Worm (Caenorhabditis elegans): ENCODE measurements around the gene CD4.1.
A peak's percentile ranks its signal among the peaks of the same experiment; 100 is the strongest.

The CD4.1 gene

DNA sequence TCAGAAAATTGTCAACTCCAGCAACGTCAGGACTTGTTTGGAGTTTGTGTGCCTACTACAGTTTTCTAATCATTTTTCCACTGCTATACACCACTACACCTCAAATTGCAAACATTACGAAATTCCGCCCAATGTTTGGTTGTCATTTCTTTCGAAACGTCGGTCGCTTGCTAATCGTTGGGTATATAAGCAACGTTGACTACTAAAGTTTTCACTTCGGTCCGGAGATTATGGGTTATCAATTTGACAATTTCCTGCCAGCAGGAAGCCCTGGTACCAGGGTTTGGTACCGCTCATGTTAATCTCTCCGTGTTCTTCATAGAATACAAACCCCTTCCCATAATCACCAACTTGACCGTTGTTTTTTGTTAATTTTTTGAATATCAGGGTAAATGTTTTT is 30.3 kb upstream of the CD4.1 start (continued):
- TF ChIP-seq lin-13 (GFP tag; optimal IDR thresholded peaks at IDR 0.05) (peak; percentile 23), nhr-41 (GFP tag; IDR thresholded peaks at IDR 0.05) (0 out of 2 replicates have a peak, but pooled peaks have one; percentile 33), dmd-8 (GFP tag; IDR thresholded peaks at IDR 0.05) (peak; percentile 68; the same call in 1 of the 2 replicates), unc-130 (GFP tag; optimal IDR thresholded peaks at IDR 0.05) (no peak), ctbp-1 (GFP tag; IDR thresholded peaks at IDR 0.05) (0 out of 2 replicates have a peak, but pooled peaks have one; percentile 10), unc-62 (GFP tag; optimal IDR thresholded peaks at IDR 0.05 in 1 of 2) (no peak), unc-62 (tag; optimal IDR thresholded peaks at IDR 0.05) (no peak), fos-1 (tag; optimal IDR thresholded peaks at IDR 0.05) (no peak), nhr-76 (tag; optimal IDR thresholded peaks at IDR 0.05) (no peak), mes-2 (tag; optimal IDR thresholded peaks at IDR 0.05; ENCODE audit: poor library complexity, severe bottlenecking) (peak; percentile 57), ama-1 (optimal IDR thresholded peaks at IDR 0.05) (no peak), spr-3 (GFP tag; optimal IDR thresholded peaks at IDR 0.05) (no peak), mxl-2 (GFP tag; conservative IDR thresholded peaks at IDR 0.05) (no peak), daf-16 (GFP tag; optimal IDR thresholded peaks at IDR 0.05) (peak in 1 of 2 experiments; percentile 44), daf-16 (tag; optimal IDR thresholded peaks at IDR 0.05) (peak; percentile 90), dmd-9 (GFP tag; IDR thresholded peaks at IDR 0.05) (no peak), lin-1 (GFP tag; IDR thresholded peaks at IDR 0.05) (peak; percentile 64; the same call in 1 of the 2 replicates), daf-12 (tag; optimal IDR thresholded peaks at IDR 0.05) (no peak), madf-5 (GFP tag; IDR thresholded peaks at IDR 0.05) (no peak), egl-43 (GFP tag; IDR thresholded peaks at IDR 0.05) (0 out of 2 replicates have a peak, but pooled peaks have one; percentile 63), F49E8.2 (tag; optimal IDR thresholded peaks at IDR 0.05; ENCODE audit: borderline replicate concordance) (no peak), hmg-1.1 (GFP tag; IDR thresholded peaks at IDR 0.05) (no peak), Y48G9A.11 (GFP tag; IDR thresholded peaks at IDR 0.05) (no peak), set-16 (GFP tag; IDR thresholded peaks at IDR 0.05) (no peak), Y75B8A.6 (GFP tag; IDR thresholded peaks at IDR 0.05) (no peak), D1046.2 (GFP tag; IDR thresholded peaks at IDR 0.05) (no peak), nhr-237 (tag; optimal IDR thresholded peaks at IDR 0.05) (no peak), nhr-28 (tag; optimal IDR thresholded peaks at IDR 0.05) (peak; percentile 98), saeg-2 (GFP tag; IDR thresholded peaks at IDR 0.05) (no peak), ztf-7 (tag; optimal IDR thresholded peaks at IDR 0.05) (peak; percentile 58), aha-1 (tag) (peak; percentile 98)

DNA sequence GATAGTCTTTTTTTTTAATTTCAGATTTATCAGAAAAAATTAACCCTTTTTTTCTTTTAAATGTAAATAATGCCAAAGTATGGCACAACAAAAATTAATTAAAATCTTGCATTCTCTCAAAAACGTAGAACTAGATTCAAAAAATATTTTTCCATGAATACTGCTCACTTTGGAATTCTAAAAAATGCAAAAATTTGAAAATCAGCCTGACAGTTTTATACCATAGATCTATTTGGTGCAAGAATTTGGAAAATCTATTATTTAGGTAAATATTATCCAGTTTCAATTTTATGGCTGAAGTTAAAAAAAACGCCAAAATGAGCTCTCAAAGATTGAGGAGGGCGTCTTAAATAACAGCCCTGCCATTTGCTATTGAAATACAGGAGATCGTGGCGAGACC is 26.7 kb upstream of the CD4.1 start:
- TF ChIP-seq nhr-28 (tag; optimal IDR thresholded peaks at IDR 0.05) (no peak), aha-1 (tag) (peak; percentile 94)

DNA sequence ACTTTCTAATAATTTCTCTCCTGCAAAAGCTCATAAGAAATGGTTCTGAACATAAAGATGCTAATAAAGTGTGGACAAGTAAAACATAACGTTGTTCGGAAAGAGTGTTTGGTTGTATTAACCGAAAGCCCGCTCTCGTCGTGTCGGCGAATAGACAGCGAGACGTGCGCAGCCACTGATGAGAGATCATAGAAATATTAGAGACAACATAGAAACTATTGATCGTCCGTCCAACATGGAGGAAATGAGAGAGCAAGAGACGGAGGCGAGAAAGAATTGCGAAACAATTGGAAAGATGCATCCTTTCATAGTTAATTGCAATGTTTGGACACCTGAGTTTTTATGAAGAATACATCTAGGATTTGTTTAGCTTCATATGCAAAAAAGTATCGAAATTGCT is 25.8 kb upstream of the CD4.1 start:
- no peak for TF ChIP-seq daf-16 (GFP tag; optimal IDR thresholded peaks at IDR 0.05)
- TF ChIP-seq daf-16 (tag; optimal IDR thresholded peaks at IDR 0.05): peak; percentile 62
- no peak for TF ChIP-seq lin-29 (GFP tag; IDR thresholded peaks at IDR 0.05)
- peak; percentile 73 for TF ChIP-seq hmg-1.1 (GFP tag; IDR thresholded peaks at IDR 0.05)
- no peak for TF ChIP-seq ama-1 (optimal IDR thresholded peaks at IDR 0.05)
- peak; percentile 49 for TF ChIP-seq nhr-28 (tag; optimal IDR thresholded peaks at IDR 0.05)
- peak; percentile 58 for TF ChIP-seq ceh-28 (tag; optimal IDR thresholded peaks at IDR 0.05)
- peak; percentile 41 to 81 for TF ChIP-seq lsy-2 (tag; optimal IDR thresholded peaks at IDR 0.05)
- peak in 1 of 2 experiments; percentile 13 for TF ChIP-seq hif-1 (tag; optimal IDR thresholded peaks at IDR 0.05)
- peak; percentile 71 for TF ChIP-seq mep-1 (tag; optimal IDR thresholded peaks at IDR 0.05)
- no peak for TF ChIP-seq pha-4 (GFP tag; IDR thresholded peaks at IDR 0.05)
- no peak for TF ChIP-seq pha-4 (tag; optimal IDR thresholded peaks at IDR 0.05)
- TF ChIP-seq dmd-8 (GFP tag; IDR thresholded peaks at IDR 0.05): no peak
- no peak for TF ChIP-seq lin-38 (GFP tag; IDR thresholded peaks at IDR 0.05)
- TF ChIP-seq mdt-29 (GFP tag; IDR thresholded peaks at IDR 0.05): no peak
- TF ChIP-seq ctbp-1 (GFP tag; IDR thresholded peaks at IDR 0.05): no peak
- no peak for TF ChIP-seq Y75B8A.6 (GFP tag; IDR thresholded peaks at IDR 0.05)
- TF ChIP-seq hlh-11 (tag; optimal IDR thresholded peaks at IDR 0.05): peak; percentile 40
- TF ChIP-seq egl-43 (GFP tag; IDR thresholded peaks at IDR 0.05): no peak
- no peak for TF ChIP-seq Y5F2A.4 (GFP tag; optimal IDR thresholded peaks at IDR 0.05)
- peak; percentile 24 for TF ChIP-seq nhr-6 (tag; optimal IDR thresholded peaks at IDR 0.05)
- no peak for TF ChIP-seq daf-8 (GFP tag; IDR thresholded peaks at IDR 0.05)
- no peak for TF ChIP-seq lin-15B (tag; optimal IDR thresholded peaks at IDR 0.05)
- no peak for TF ChIP-seq lin-39 (tag; optimal IDR thresholded peaks at IDR 0.05)
- TF ChIP-seq dve-1 (tag; optimal IDR thresholded peaks at IDR 0.05; ENCODE audit: insufficient read depth): peak; percentile 71
- TF ChIP-seq hlh-30 (tag; optimal IDR thresholded peaks at IDR 0.05; ENCODE audit: insufficient read depth): peak; percentile 41
- peak; percentile 48 for TF ChIP-seq rbr-2 (tag; optimal IDR thresholded peaks at IDR 0.05)

Data from whole organism, L4 larva.